Fruit fly (Drosophila melanogaster): ENCODE data around the gene Ugt37B1.

The Ugt37B1 gene

dm6 chr2L:6204624-6205303 lies 20.1 kb upstream of the Ugt37B1 start:
- TF ChIP-seq CG8119 (GFP tag; IDR thresholded peaks at IDR 0.05) (no peak), ss (GFP tag; optimal IDR thresholded peaks at IDR 0.05) (peak in 1 of 2 experiments; percentile 96)

dm6 chr2L:6210818-6211217 lies 14.0 kb upstream of the Ugt37B1 start:
- TF ChIP-seq Hr38 (GFP tag; optimal IDR thresholded peaks at IDR 0.05), result no peak
- TF ChIP-seq Eip78C (GFP tag), result peak; percentile 60
- peak; percentile 13 for TF ChIP-seq CG32006 (GFP tag; optimal IDR thresholded peaks at IDR 0.05)

- TF ChIP-seq fkh (GFP tag; optimal IDR thresholded peaks at IDR 0.05), result peak; percentile 39
- no peak for TF ChIP-seq CG6854 (GFP tag; optimal IDR thresholded peaks at IDR 0.05)
These were observed 13.3 kb upstream of the Ugt37B1 start for dm6 chr2L:6211555-6211954.

dm6 chr2L:6213505-6213904 lies 11.3 kb upstream of the Ugt37B1 start:
- no peak for TF ChIP-seq acj6 (GFP tag; optimal IDR thresholded peaks at IDR 0.05)
- TF ChIP-seq Smox (GFP tag; optimal IDR thresholded peaks at IDR 0.05), result no peak
- TF ChIP-seq fd59A (GFP tag; optimal IDR thresholded peaks at IDR 0.05), result no peak
- no peak for TF ChIP-seq OdsH (GFP tag; optimal IDR thresholded peaks at IDR 0.05)
- TF ChIP-seq CG6854 (GFP tag; optimal IDR thresholded peaks at IDR 0.05), result no peak
- TF ChIP-seq Ets21C (GFP tag; optimal IDR thresholded peaks at IDR 0.05), result no peak
- TF ChIP-seq CG31627 (GFP tag; optimal IDR thresholded peaks at IDR 0.05), result no peak
- TF ChIP-seq esn (GFP tag; optimal IDR thresholded peaks at IDR 0.05), result no peak
- no peak for TF ChIP-seq CG10669 (GFP tag; optimal IDR thresholded peaks at IDR 0.05)
- TF ChIP-seq CG7368 (GFP tag; optimal IDR thresholded peaks at IDR 0.05), result no peak
- TF ChIP-seq Sox102F (GFP tag; optimal IDR thresholded peaks at IDR 0.05), result no peak
- TF ChIP-seq Eip78C (GFP tag), result no peak
- no peak for TF ChIP-seq topi (GFP tag; optimal IDR thresholded peaks at IDR 0.05)
- TF ChIP-seq CG11294 (GFP tag; IDR thresholded peaks at IDR 0.05), result no peak
- TF ChIP-seq Sox15 (GFP tag; optimal IDR thresholded peaks at IDR 0.05), result no peak
- no peak for TF ChIP-seq Eip75B (GFP tag; optimal IDR thresholded peaks at IDR 0.05)
- TF ChIP-seq CG32006 (GFP tag; optimal IDR thresholded peaks at IDR 0.05), result no peak
- TF ChIP-seq Lpt (GFP tag; optimal IDR thresholded peaks at IDR 0.05), result no peak
- TF ChIP-seq Met (GFP tag; optimal IDR thresholded peaks at IDR 0.05), result no peak
- no peak for TF ChIP-seq CG11902 (GFP tag; optimal IDR thresholded peaks at IDR 0.05)

- TF ChIP-seq Eip78C (GFP tag), result no peak
- no peak for TF ChIP-seq net (GFP tag; optimal IDR thresholded peaks at IDR 0.05)
- no peak for TF ChIP-seq Hr4 (GFP tag; optimal IDR thresholded peaks at IDR 0.05)
These were observed 9.0 kb upstream of the Ugt37B1 start for dm6 chr2L:6215897-6216296.

- TF ChIP-seq Gug (GFP tag; IDR thresholded peaks at IDR 0.05), result no peak
- peak; percentile 18 for TF ChIP-seq Blimp-1 (GFP tag; optimal IDR thresholded peaks at IDR 0.05)
- TF ChIP-seq Ets96B (tag; optimal IDR thresholded peaks at IDR 0.05), result no peak
- no peak for TF ChIP-seq Ets21C (GFP tag; optimal IDR thresholded peaks at IDR 0.05)
These were observed 6.0 kb upstream of the Ugt37B1 start for dm6 chr2L:6218669-6219406.

- TF ChIP-seq CG10669 (GFP tag; optimal IDR thresholded peaks at IDR 0.05) (no peak), Met (GFP tag; optimal IDR thresholded peaks at IDR 0.05) (no peak), Lpt (GFP tag; optimal IDR thresholded peaks at IDR 0.05) (no peak), Sox15 (GFP tag; optimal IDR thresholded peaks at IDR 0.05) (no peak), acj6 (GFP tag; optimal IDR thresholded peaks at IDR 0.05) (no peak), Sox102F (GFP tag; optimal IDR thresholded peaks at IDR 0.05) (no peak), achi (GFP tag; optimal IDR thresholded peaks at IDR 0.05) (no peak), Ets21C (GFP tag; optimal IDR thresholded peaks at IDR 0.05) (no peak), CG6276 (GFP tag; optimal IDR thresholded peaks at IDR 0.05) (no peak), vri (GFP tag; optimal IDR thresholded peaks at IDR 0.05) (no peak), CG6163 (GFP tag; IDR thresholded peaks at IDR 0.05) (no peak), CG11294 (GFP tag; IDR thresholded peaks at IDR 0.05) (no peak), pdm3 (GFP tag; optimal IDR thresholded peaks at IDR 0.05) (no peak)
These were observed 3.9 kb upstream of the Ugt37B1 start for dm6 chr2L:6220966-6221365.
